Fruit fly (Drosophila melanogaster) whole organism, embryonic: ENCODE data around the gene CG7985.

ENCODE experiments used
- Adf1 ChIP-seq: fragments of 200-800 bp; sonication (Bioruptor generic); IDR thresholded peaks from 2 replicates; pipeline ENCODE4 v1.3.6; 2022; ENCODE audit warnings: missing biosample characterization, missing genetic modification characterization
- CG10321 ChIP-seq: fragments of 200-800 bp; sonication (Bioruptor generic); IDR thresholded peaks from 2 replicates; pipeline ENCODE4 v1.3.6; 2022; ENCODE audit warnings: missing biosample characterization, missing genetic modification characterization
- CG13123 ChIP-seq: fragments of 200-800 bp; sonication (Bioruptor generic); optimal IDR thresholded peaks from 2 replicates; lab custom pipeline; 2016; ENCODE audit warnings: missing biosample characterization, missing genetic modification characterization
- CG14965 ChIP-seq: fragments of 200-800 bp; sonication (Bioruptor generic); optimal IDR thresholded peaks from 2 replicates; lab custom pipeline; 2016; ENCODE audit warnings: missing biosample characterization, missing genetic modification characterization, borderline replicate concordance
- CG15696 ChIP-seq: fragments of 200-800 bp; sonication (Bioruptor generic); optimal IDR thresholded peaks from 2 replicates; lab custom pipeline; 2019; ENCODE audit warnings: missing biosample characterization, mild to moderate bottlenecking, missing genetic modification characterization, moderate library complexity
- CG1832 ChIP-seq: fragments of 200-800 bp; sonication (Bioruptor generic); optimal IDR thresholded peaks from 2 replicates; lab custom pipeline; 2017; ENCODE audit warnings: missing biosample characterization, mild to moderate bottlenecking, missing genetic modification characterization, inconsistent platforms
- CG32532 ChIP-seq: fragments of 200-800 bp; sonication (Bioruptor generic); IDR thresholded peaks from 2 replicates; pipeline ENCODE4 v1.3.6; 2022; ENCODE audit warnings: missing biosample characterization, missing genetic modification characterization
- CG3281 ChIP-seq: fragments of 200-800 bp; sonication (Bioruptor generic); optimal IDR thresholded peaks from 3 replicates; lab custom pipeline; 2017; ENCODE audit warnings: missing biosample characterization, mild to moderate bottlenecking, missing genetic modification characterization
- CG34224 ChIP-seq: fragments of 200-800 bp; sonication (Bioruptor generic); IDR thresholded peaks from 3 replicates; pipeline ENCODE4 v1.3.6; 2022; ENCODE audit warnings: missing biosample characterization, missing genetic modification characterization; ENCODE audit not compliant: partially characterized antibody
- CG42726 ChIP-seq: fragments of 200-800 bp; sonication (Bioruptor generic); IDR thresholded peaks from 2 replicates; pipeline ENCODE4 v1.3.6; 2022; ENCODE audit warnings: missing biosample characterization, missing genetic modification characterization; ENCODE audit not compliant: partially characterized antibody
- CG6254 ChIP-seq: fragments of 200-800 bp; sonication (Bioruptor generic); optimal IDR thresholded peaks from 3 replicates; lab custom pipeline; 2017; ENCODE audit warnings: mild to moderate bottlenecking, missing biosample characterization, missing genetic modification reagents, missing genetic modification characterization
- CG6791 ChIP-seq: fragments of 200-800 bp; sonication (Bioruptor generic); IDR thresholded peaks from 3 replicates; pipeline ENCODE4 v1.3.6; 2022; ENCODE audit warnings: missing biosample characterization, missing genetic modification characterization; ENCODE audit not compliant: partially characterized antibody
- CG7839 ChIP-seq: fragments of 200-800 bp; sonication (Bioruptor generic); optimal IDR thresholded peaks from 3 replicates; lab custom pipeline; 2018; ENCODE audit warnings: missing biosample characterization, mild to moderate bottlenecking, missing genetic modification characterization, moderate library complexity
- Deaf1 ChIP-seq: fragments of 200-800 bp; optimal IDR thresholded peaks from 3 replicates; lab custom pipeline; 2019; ENCODE audit warnings: missing biosample characterization, mild to moderate bottlenecking, missing genetic modification characterization, moderate library complexity
- Dip2 ChIP-seq: fragments of 200-800 bp; sonication (Bioruptor generic); IDR thresholded peaks from 2 replicates; pipeline ENCODE4 v1.3.6; 2022; ENCODE audit warnings: missing biosample characterization, missing genetic modification characterization
- Dref ChIP-seq: fragments of 200-800 bp; sonication (Bioruptor generic); IDR thresholded peaks from 2 replicates; pipeline ENCODE4 v1.3.6; 2022; ENCODE audit warnings: missing biosample characterization, missing genetic modification characterization
- GATAe ChIP-seq: fragments of 200-800 bp; sonication (Bioruptor generic); conservative IDR thresholded peaks from 2 replicates; pipeline ENCODE4 v1.3.6; 2022; ENCODE audit warnings: missing biosample characterization, missing genetic modification characterization
- Hmx ChIP-seq: fragments of 200-800 bp; sonication (Bioruptor generic); optimal IDR thresholded peaks from 2 replicates; lab custom pipeline; 2016; ENCODE audit warnings: missing biosample characterization, missing genetic modification characterization
- Hr51 ChIP-seq, 2 experiments: fragments of 200-800 bp; sonication (Bioruptor generic); optimal IDR thresholded peaks; 2 replicates in 1 of 2; 3 replicates in 1 of 2; lab custom pipeline; 2016 to 2018; ENCODE audit warnings: missing biosample characterization in 2 of 2, missing genetic modification characterization in 2 of 2, mild to moderate bottlenecking in 1 of 2, moderate library complexity in 1 of 2
- Hsf ChIP-seq: fragments of 200-800 bp; sonication (Bioruptor generic); optimal IDR thresholded peaks from 3 replicates; lab custom pipeline; 2016; ENCODE audit warnings: missing biosample characterization, missing genetic modification characterization
- Jarid2 ChIP-seq: fragments of 200-800 bp; sonication (Bioruptor generic); optimal IDR thresholded peaks from 3 replicates; lab custom pipeline; 2017; ENCODE audit warnings: mild to moderate bottlenecking, missing biosample characterization, missing genetic modification reagents, missing genetic modification characterization
- NFAT ChIP-seq: fragments of 200-800 bp; sonication (Bioruptor generic); IDR thresholded peaks from 2 replicates; pipeline ENCODE4 v1.3.6; 2022; ENCODE audit warnings: missing biosample characterization, missing genetic modification characterization
- Nf-YC ChIP-seq: fragments of 200-800 bp; optimal IDR thresholded peaks from 3 replicates; lab custom pipeline; 2019; ENCODE audit warnings: missing biosample characterization, mild to moderate bottlenecking, missing genetic modification characterization, moderate library complexity
- Opbp ChIP-seq: fragments of 200-800 bp; sonication (Bioruptor generic); IDR thresholded peaks from 3 replicates; pipeline ENCODE4 v1.3.6; 2022; ENCODE audit warnings: missing biosample characterization, missing genetic modification characterization; ENCODE audit not compliant: partially characterized antibody
- Pdp1 ChIP-seq, 2 experiments: fragments of 200-800 bp; sonication (Bioruptor generic); optimal IDR thresholded peaks; 3 replicates each; lab custom pipeline; 2016; ENCODE audit warnings: missing biosample characterization in 2 of 2, missing genetic modification characterization in 2 of 2, mild to moderate bottlenecking in 1 of 2, moderate library complexity in 1 of 2
- bowl ChIP-seq: fragments of 200-800 bp; sonication (Bioruptor generic); IDR thresholded peaks from 2 replicates; pipeline ENCODE4 v1.3.6; 2022; ENCODE audit warnings: missing biosample characterization, missing genetic modification characterization
- chm ChIP-seq: fragments of 200-800 bp; sonication (Bioruptor generic); IDR thresholded peaks from 2 replicates; pipeline ENCODE4 v1.3.6; 2022; ENCODE audit warnings: missing biosample characterization, missing genetic modification characterization
- ci ChIP-seq: fragments of 200-800 bp; sonication (Bioruptor generic); IDR thresholded peaks from 3 replicates; pipeline ENCODE4 v1.3.6; 2022; ENCODE audit warnings: missing biosample characterization, missing genetic modification characterization
- en ChIP-seq: fragments of 200-800 bp; sonication (Bioruptor generic); optimal IDR thresholded peaks from 2 replicates; lab custom pipeline; 2016; ENCODE audit warnings: missing biosample characterization, missing genetic modification characterization
- ewg ChIP-seq: fragments of 200-800 bp; sonication (Bioruptor generic); optimal IDR thresholded peaks from 3 replicates; lab custom pipeline; 2017; ENCODE audit warnings: mild to moderate bottlenecking, missing biosample characterization, missing genetic modification reagents, missing genetic modification characterization
- gce ChIP-seq: fragments of 200-800 bp; sonication (Bioruptor generic); IDR thresholded peaks from 3 replicates; pipeline ENCODE4 v1.3.6; 2022; ENCODE audit warnings: missing biosample characterization, missing genetic modification characterization
- hth ChIP-seq: fragments of >200 bp; optimal IDR thresholded peaks from 2 replicates; lab custom pipeline; 2017; ENCODE audit warnings: inconsistent platforms
- maf-S ChIP-seq: fragments of 200-800 bp; sonication (Bioruptor generic); optimal IDR thresholded peaks from 2 replicates; lab custom pipeline; 2016; ENCODE audit warnings: missing biosample characterization, missing genetic modification characterization
- mirr ChIP-seq: fragments of 200-800 bp; sonication (Bioruptor generic); optimal IDR thresholded peaks from 3 replicates; lab custom pipeline; 2018; ENCODE audit warnings: missing biosample characterization, mild to moderate bottlenecking, missing genetic modification characterization
- nerfin-1 ChIP-seq: fragments of 200-800 bp; sonication (Bioruptor generic); optimal IDR thresholded peaks from 3 replicates; lab custom pipeline; 2019; ENCODE audit warnings: missing biosample characterization, mild to moderate bottlenecking, missing genetic modification characterization, moderate library complexity
- nerfin-2 ChIP-seq: fragments of 200-800 bp; sonication (Bioruptor generic); IDR thresholded peaks from 2 replicates; pipeline ENCODE4 v1.3.6; 2022; ENCODE audit warnings: missing biosample characterization, missing genetic modification characterization; ENCODE audit not compliant: partially characterized antibody
- odd ChIP-seq: fragments of 200-800 bp; sonication (Bioruptor generic); optimal IDR thresholded peaks from 2 replicates; lab custom pipeline; 2017; ENCODE audit warnings: missing biosample characterization, mild to moderate bottlenecking, missing genetic modification characterization
- repo ChIP-seq: fragments of 200-800 bp; sonication (Bioruptor generic); optimal IDR thresholded peaks from 2 replicates; lab custom pipeline; 2016; ENCODE audit warnings: missing biosample characterization, missing genetic modification characterization
- row ChIP-seq: fragments of 200-800 bp; sonication (Bioruptor generic); IDR thresholded peaks from 3 replicates; pipeline ENCODE4 v1.3.6; 2022; ENCODE audit warnings: missing biosample characterization, missing genetic modification characterization
- sens ChIP-seq: fragments of 200-800 bp; sonication (Bioruptor generic); peaks from one replicate; lab custom pipeline; 2016; ENCODE audit warnings: missing biosample characterization, missing genetic modification characterization
- tll ChIP-seq, 2 experiments: fragments of 200-800 bp in 1 of 2; fragments of >200 bp in 1 of 2; sonication (Bioruptor generic) in 1 of 2; optimal IDR thresholded peaks; 2 replicates each; lab custom pipeline; 2017 to 2019; ENCODE audit warnings: missing biosample characterization in 2 of 2, missing genetic modification characterization in 2 of 2, mild to moderate bottlenecking in 1 of 2, moderate library complexity in 1 of 2
- vfl ChIP-seq: fragments of 200-800 bp; sonication (Bioruptor generic); optimal IDR thresholded peaks from 2 replicates; lab custom pipeline; 2016; ENCODE audit warnings: missing biosample characterization, missing genetic modification characterization
- z ChIP-seq: fragments of 200-800 bp; sonication (Bioruptor generic); IDR thresholded peaks from 3 replicates; pipeline ENCODE4 v1.3.6; 2022; ENCODE audit warnings: missing biosample characterization, missing genetic modification characterization
- zen ChIP-seq: fragments of 200-800 bp; sonication (Bioruptor generic); optimal IDR thresholded peaks from 3 replicates; lab custom pipeline; 2018; ENCODE audit warnings: missing biosample characterization, mild to moderate bottlenecking, missing genetic modification characterization, moderate library complexity

CG7985 gene

dm6 chr3R:18235879-18236278 is 36.2 kb downstream of the CG7985 start, which contains the start of gene repo (continued):
- TF ChIP-seq gce (GFP tag; lab: Robert Waterston, UW) = no peak
- peak; percentile 90 for TF ChIP-seq CG1832 (GFP tag; lab: Kevin White, UChicago)
- TF ChIP-seq vfl = no peak
- TF ChIP-seq ewg = peak; percentile 18
- TF ChIP-seq Opbp (GFP tag; lab: Robert Waterston, UW) = 0 out of 3 replicates have a peak, but pooled peaks have one; percentile 30
- TF ChIP-seq row (GFP tag; lab: Robert Waterston, UW) = no peak
- TF ChIP-seq CG13123 (GFP tag; lab: Kevin White, UChicago) = no peak
- peak; percentile 23; the same call in 1 of the 2 replicates for TF ChIP-seq Dref (GFP tag; lab: Robert Waterston, UW)
- TF ChIP-seq repo (GFP tag; lab: Kevin White, UChicago) = peak; percentile 19
- no peak for TF ChIP-seq CG15696 (tag; lab: Kevin White, UChicago)
- no peak for TF ChIP-seq Hmx (GFP tag; lab: Kevin White, UChicago)
- no peak for TF ChIP-seq hth
- no peak for TF ChIP-seq nerfin-2
- TF ChIP-seq Hr51 (GFP tag; optimal IDR thresholded peaks at IDR 0.05; lab: Kevin White, UChicago) = no peak
- peak; percentile 37 for TF ChIP-seq zen (tag; lab: Kevin White, UChicago)
- no peak for TF ChIP-seq bowl (GFP tag; lab: Robert Waterston, UW)
- TF ChIP-seq Pdp1 (GFP tag; optimal IDR thresholded peaks at IDR 0.05; lab: Kevin White, UChicago) = no peak
- peak; percentile 43 for TF ChIP-seq nerfin-1 (tag; lab: Kevin White, UChicago)
- no peak for TF ChIP-seq Hsf
- peak; percentile 25; the same call in 1 of the 2 replicates for TF ChIP-seq chm
- peak; percentile 56; the same call in 2 of the 3 replicates for TF ChIP-seq CG6791 (GFP tag; lab: Robert Waterston, UW)
- peak; percentile 92 for TF ChIP-seq CG10321 (GFP tag; lab: Robert Waterston, UW)
- TF ChIP-seq CG14965 (GFP tag; lab: Kevin White, UChicago) = no peak
- TF ChIP-seq CG32532 = peak; percentile 31; the same call in 1 of the 2 replicates
- no peak for TF ChIP-seq sens (GFP tag; lab: Kevin White, UChicago)
- TF ChIP-seq odd = no peak
- no peak for TF ChIP-seq en (GFP tag; lab: Kevin White, UChicago)
- TF ChIP-seq CG6254 (GFP tag; lab: Kevin White, UChicago) = no peak
- TF ChIP-seq ci (GFP tag; lab: Robert Waterston, UW) = 0 out of 3 replicates have a peak, but pooled peaks have one; percentile 22
- no peak for TF ChIP-seq CG3281 (GFP tag; lab: Kevin White, UChicago)
- TF ChIP-seq Deaf1 (tag; lab: Kevin White, UChicago) = peak; percentile 6
- no peak for TF ChIP-seq Dip2
- no peak for TF ChIP-seq maf-S (GFP tag; lab: Kevin White, UChicago)
- peak; percentile 89 for TF ChIP-seq Adf1 (GFP tag; lab: Robert Waterston, UW)
- peak; percentile 47 for TF ChIP-seq Jarid2 (GFP tag; lab: Kevin White, UChicago)
- TF ChIP-seq z (GFP tag; lab: Robert Waterston, UW) = no peak
- peak in 1 of 2 experiments; percentile 51 for TF ChIP-seq tll (GFP tag; optimal IDR thresholded peaks at IDR 0.05; lab: Kevin White, UChicago)
- no peak for TF ChIP-seq NFAT (GFP tag; lab: Robert Waterston, UW)
- TF ChIP-seq GATAe (GFP tag; lab: Robert Waterston, UW) = no peak
- no peak for TF ChIP-seq CG34224 (GFP tag; lab: Robert Waterston, UW)
- TF ChIP-seq Nf-YC (tag; lab: Kevin White, UChicago) = peak; percentile 98
- no peak for TF ChIP-seq CG42726 (GFP tag; lab: Robert Waterston, UW)
- no peak for TF ChIP-seq CG7839
- TF ChIP-seq mirr (GFP tag; lab: Kevin White, UChicago) = no peak
